Fruit fly (Drosophila melanogaster): ENCODE measurements around the gene Mnat9.

- TF ChIP-seq Sin3A (optimal IDR thresholded peaks at IDR 0.05) (no peak), insv (optimal IDR thresholded peaks at IDR 0.05) (no peak), ttk (optimal IDR thresholded peaks at IDR 0.05) (no peak), Myc (optimal IDR thresholded peaks at IDR 0.05) (no peak), psq (optimal IDR thresholded peaks at IDR 0.05) (no peak), h (optimal IDR thresholded peaks at IDR 0.05) (no peak)
Observed at dm6 chr3R:31622648-31623047, 6.7 kb upstream of the Mnat9 start.

All from Kc167 (cell line).